Fruit fly (Drosophila melanogaster) whole organism, adult: ENCODE measurements around the gene CG9795.

ENCODE experiments used
- CG11617 ChIP-seq: fragments of 200-800 bp; sonication (Bioruptor generic); optimal IDR thresholded peaks from 2 replicates; lab custom pipeline; 2017; ENCODE audit warnings: mild to moderate bottlenecking, missing biosample characterization, missing genetic modification reagents, missing genetic modification characterization
- CG12768 ChIP-seq: fragments of 200-800 bp; sonication (Bioruptor generic); optimal IDR thresholded peaks from 2 replicates; lab custom pipeline; 2017; ENCODE audit warnings: missing biosample characterization, missing genetic modification characterization, mild to moderate bottlenecking, moderate library complexity, missing genetic modification reagents
- CG14711 ChIP-seq: fragments of 200-800 bp; sonication (Bioruptor generic); optimal IDR thresholded peaks from 2 replicates; lab custom pipeline; 2018; ENCODE audit warnings: missing biosample characterization, mild to moderate bottlenecking, missing genetic modification characterization, moderate library complexity
- CG1620 ChIP-seq: fragments of 200-800 bp; sonication (Bioruptor generic); optimal IDR thresholded peaks from 2 replicates; lab custom pipeline; 2016; ENCODE audit warnings: missing biosample characterization, missing genetic modification characterization
- CG33017 ChIP-seq: fragments of 200-800 bp; sonication (Bioruptor generic); optimal IDR thresholded peaks from 2 replicates; lab custom pipeline; 2018; ENCODE audit warnings: missing biosample characterization, mild to moderate bottlenecking, missing genetic modification characterization, moderate library complexity
- CG5204 ChIP-seq: fragments of 200-800 bp; sonication (Bioruptor generic); optimal IDR thresholded peaks from 2 replicates; lab custom pipeline; 2016; ENCODE audit warnings: missing biosample characterization, missing genetic modification characterization
- CG7045 ChIP-seq: fragments of 200-800 bp; sonication (Bioruptor generic); optimal IDR thresholded peaks from 2 replicates; lab custom pipeline; 2017; ENCODE audit warnings: missing biosample characterization, mild to moderate bottlenecking, missing genetic modification characterization
- CG7101 ChIP-seq: fragments of 200-800 bp; sonication (Bioruptor generic); optimal IDR thresholded peaks from 2 replicates; lab custom pipeline; 2018; ENCODE audit warnings: missing biosample characterization, mild to moderate bottlenecking, missing genetic modification characterization, moderate library complexity
- Clk ChIP-seq: fragments of 200-800 bp; sonication (Bioruptor generic); optimal IDR thresholded peaks from 2 replicates; lab custom pipeline; 2017; ENCODE audit warnings: missing biosample characterization, missing genetic modification characterization
- Crg-1 ChIP-seq: fragments of 200-800 bp; sonication (Bioruptor generic); optimal IDR thresholded peaks from 2 replicates; lab custom pipeline; 2016; ENCODE audit warnings: missing biosample characterization, missing genetic modification characterization
- Hr96 ChIP-seq: fragments of 200-800 bp; sonication (Bioruptor generic); optimal IDR thresholded peaks from 2 replicates; lab custom pipeline; 2016; ENCODE audit warnings: missing biosample characterization, missing genetic modification characterization
- Mnt ChIP-seq: fragments of 200-800 bp; sonication (Bioruptor generic); optimal IDR thresholded peaks from 2 replicates; lab custom pipeline; 2016; ENCODE audit warnings: missing biosample characterization, mild to moderate bottlenecking, missing genetic modification characterization
- bab1 ChIP-seq: fragments of 200-800 bp; sonication (Bioruptor generic); optimal IDR thresholded peaks from 3 replicates; lab custom pipeline; 2019; ENCODE audit warnings: missing biosample characterization, mild to moderate bottlenecking, missing genetic modification characterization, moderate library complexity
- cic ChIP-seq: fragments of 200-800 bp; sonication (Bioruptor generic); optimal IDR thresholded peaks from 2 replicates; lab custom pipeline; 2017; ENCODE audit warnings: missing biosample characterization, mild to moderate bottlenecking, missing genetic modification characterization, moderate library complexity
- cnc ChIP-seq, 2 experiments: fragments of >200 bp; optimal IDR thresholded peaks; 2 replicates each; lab custom pipeline; 2017
- kay ChIP-seq: fragments of 200-800 bp; sonication (Bioruptor generic); peaks from one replicate; lab custom pipeline; 2016; ENCODE audit warnings: missing biosample characterization, missing genetic modification characterization, borderline replicate concordance
- ovo ChIP-seq: fragments of 200-800 bp; sonication (Bioruptor generic); optimal IDR thresholded peaks from 2 replicates; lab custom pipeline; 2016; ENCODE audit warnings: missing biosample characterization, missing genetic modification characterization
- pad ChIP-seq: fragments of 200-800 bp; sonication (Bioruptor generic); optimal IDR thresholded peaks from 3 replicates; lab custom pipeline; 2017; ENCODE audit warnings: missing biosample characterization, missing genetic modification characterization, mild to moderate bottlenecking, moderate library complexity, missing genetic modification reagents
- tj ChIP-seq: fragments of 200-800 bp; sonication (Bioruptor generic); optimal IDR thresholded peaks from 3 replicates; lab custom pipeline; 2017; ENCODE audit warnings: missing biosample characterization, mild to moderate bottlenecking, missing genetic modification characterization, moderate library complexity
- toe ChIP-seq: fragments of 200-800 bp; sonication (Bioruptor generic); optimal IDR thresholded peaks from 2 replicates; lab custom pipeline; 2016; ENCODE audit warnings: missing biosample characterization, missing genetic modification characterization

Gene CG9795

DNA sequence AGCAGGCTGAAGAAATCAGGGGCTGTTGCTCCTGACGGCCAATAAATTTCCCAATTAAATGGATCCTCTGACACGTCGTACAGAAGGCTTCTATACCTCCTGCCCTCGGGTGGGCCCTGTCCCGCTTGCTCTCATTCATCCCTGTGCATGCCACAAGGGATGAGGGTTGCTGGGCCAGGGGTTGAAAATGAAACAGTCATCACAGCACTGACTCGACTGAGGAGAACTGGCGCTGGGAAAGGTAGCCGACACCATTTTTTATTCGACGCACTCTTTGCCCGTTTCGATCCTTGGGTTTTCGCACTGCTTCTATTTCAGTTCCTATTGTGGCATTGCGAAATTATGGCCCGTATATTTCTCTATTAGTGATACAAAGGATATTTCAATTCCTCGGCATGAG is 21.7 kb downstream of the CG9795 start:
- TF ChIP-seq toe (GFP tag; lab: Kevin White, UChicago), result no peak
- TF ChIP-seq CG14711 (tag; lab: Kevin White, UChicago), result no peak
- TF ChIP-seq pad (GFP tag; lab: Kevin White, UChicago), result no peak
- TF ChIP-seq Hr96, result no peak
- no peak for TF ChIP-seq cic (GFP tag; lab: Kevin White, UChicago)
- TF ChIP-seq kay (GFP tag; lab: Kevin White, UChicago), result no peak
- TF ChIP-seq bab1 (GFP tag; lab: Kevin White, UChicago), result no peak
- TF ChIP-seq Crg-1, result no peak
- no peak for TF ChIP-seq CG11617 (GFP tag; lab: Kevin White, UChicago)
- no peak for TF ChIP-seq cnc (optimal IDR thresholded peaks at IDR 0.05; lab: Kevin White, UChicago)
- no peak for TF ChIP-seq CG7101 (tag; lab: Kevin White, UChicago)
- no peak for TF ChIP-seq ovo
- TF ChIP-seq CG1620 (GFP tag; lab: Kevin White, UChicago), result no peak
- no peak for TF ChIP-seq Clk (GFP tag; lab: Kevin White, UChicago)
- no peak for TF ChIP-seq Mnt (GFP tag; lab: Kevin White, UChicago)
- TF ChIP-seq CG33017 (tag; lab: Kevin White, UChicago), result no peak
- no peak for TF ChIP-seq CG7045
- TF ChIP-seq CG5204 (GFP tag; lab: Kevin White, UChicago), result no peak
- no peak for TF ChIP-seq tj (GFP tag; lab: Kevin White, UChicago)
- no peak for TF ChIP-seq CG12768

DNA sequence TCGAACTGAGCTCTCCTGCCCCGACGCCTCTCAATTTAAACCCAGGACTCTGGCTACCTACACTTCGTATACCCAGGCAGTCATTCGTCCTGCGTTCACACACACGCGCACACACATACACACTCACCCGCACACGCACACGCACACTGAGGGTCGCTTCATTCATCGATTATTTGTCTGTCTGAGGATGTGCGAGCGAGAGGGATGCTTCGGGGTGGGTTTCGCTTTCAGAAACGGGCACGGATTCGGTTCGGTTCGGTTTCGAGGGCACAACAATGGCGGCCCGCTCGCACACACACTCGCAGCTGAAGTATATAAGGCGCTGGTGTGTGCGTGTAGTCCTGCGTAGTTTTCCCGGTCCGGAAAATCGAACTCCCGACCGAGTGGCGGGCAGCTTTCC is 27.2 kb downstream of the CG9795 start, which contains the start of gene hkb:
hkb (minus strand) TSS at position 11 of the 400 bp plus-strand sequence.
- no peak for TF ChIP-seq CG14711 (tag; lab: Kevin White, UChicago)
- no peak for TF ChIP-seq CG7101 (tag; lab: Kevin White, UChicago)
- no peak for TF ChIP-seq Mnt (GFP tag; lab: Kevin White, UChicago)
- no peak for TF ChIP-seq Clk (GFP tag; lab: Kevin White, UChicago)
- TF ChIP-seq CG33017 (tag; lab: Kevin White, UChicago), result no peak

DNA sequence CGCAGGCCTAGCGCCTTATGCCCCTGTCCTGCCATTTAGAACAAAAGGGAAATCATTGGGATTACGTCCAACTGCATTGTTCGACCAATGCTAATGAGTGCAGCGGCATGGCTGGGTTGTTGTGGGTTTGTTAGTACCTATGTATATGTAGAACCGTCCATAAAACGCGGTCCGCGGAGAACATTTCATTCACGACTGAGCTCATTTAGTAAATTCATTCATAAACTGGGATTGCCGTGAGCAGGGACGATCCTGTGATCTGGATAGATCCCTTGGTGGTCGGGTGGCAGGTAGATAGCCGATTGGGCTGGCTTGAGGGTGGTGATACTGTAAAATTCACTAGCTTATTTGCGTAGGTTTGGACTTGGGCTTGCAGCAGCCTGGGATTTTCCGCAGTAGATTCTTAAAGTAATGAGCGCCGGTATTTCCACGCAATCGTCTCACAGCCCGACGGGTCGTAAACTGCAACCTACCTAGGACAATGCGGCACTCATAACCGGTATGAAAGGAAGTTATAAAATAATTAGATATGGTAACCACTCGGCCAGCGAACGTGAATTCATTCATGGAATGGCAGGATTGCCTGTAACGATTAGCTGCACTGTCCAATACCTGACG is 28.8 kb downstream of the CG9795 start:
- TF ChIP-seq toe (GFP tag; lab: Kevin White, UChicago), result no peak
- TF ChIP-seq Clk (GFP tag; lab: Kevin White, UChicago), result no peak
- TF ChIP-seq CG5204 (GFP tag; lab: Kevin White, UChicago), result no peak

DNA sequence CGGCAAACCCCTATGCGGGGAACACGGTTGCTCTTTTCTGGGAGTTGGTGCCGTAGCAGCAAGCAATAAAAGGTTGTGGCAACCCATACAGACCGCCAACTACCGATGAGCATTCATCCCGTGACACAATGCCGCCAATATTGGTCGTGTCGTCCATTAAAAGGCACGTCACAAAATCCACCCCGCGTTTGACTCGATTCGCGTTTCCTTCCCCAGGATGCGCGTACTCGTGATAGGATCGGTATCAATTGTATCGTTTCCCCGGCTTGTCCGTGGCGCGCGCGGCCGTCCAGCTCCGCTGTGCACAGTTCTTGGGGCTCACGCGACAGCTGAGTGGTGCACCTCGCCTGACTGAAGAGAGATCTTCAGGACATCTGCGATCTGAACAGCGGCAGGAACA is 30.7 kb downstream of the CG9795 start:
- TF ChIP-seq tj (GFP tag; lab: Kevin White, UChicago) (no peak), bab1 (GFP tag; lab: Kevin White, UChicago) (no peak), CG14711 (tag; lab: Kevin White, UChicago) (no peak), CG7101 (tag; lab: Kevin White, UChicago) (no peak), Hr96 (no peak), Crg-1 (no peak), ovo (no peak)

DNA sequence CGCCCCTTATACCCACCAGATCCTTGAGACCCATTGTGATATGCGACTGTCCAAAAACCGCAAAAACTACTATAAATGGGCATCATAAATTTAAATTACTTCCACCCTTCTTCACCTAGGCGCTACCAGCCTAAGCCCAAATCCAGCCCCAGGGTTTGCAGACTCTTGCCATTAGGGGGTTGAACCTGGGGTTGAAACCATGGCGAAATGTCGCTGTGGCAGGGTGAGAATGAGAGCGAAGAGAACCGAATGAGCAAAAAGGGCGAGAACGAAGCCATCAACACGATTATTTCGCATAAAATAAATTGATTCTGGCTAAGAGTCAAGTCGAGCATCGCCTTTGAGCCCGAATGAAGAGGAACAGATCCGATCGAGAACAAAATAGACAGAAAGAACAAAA is 34.1 kb downstream of the CG9795 start:
- no peak for TF ChIP-seq Crg-1
- TF ChIP-seq Clk (GFP tag; lab: Kevin White, UChicago), result no peak
- no peak for TF ChIP-seq Mnt (GFP tag; lab: Kevin White, UChicago)

DNA sequence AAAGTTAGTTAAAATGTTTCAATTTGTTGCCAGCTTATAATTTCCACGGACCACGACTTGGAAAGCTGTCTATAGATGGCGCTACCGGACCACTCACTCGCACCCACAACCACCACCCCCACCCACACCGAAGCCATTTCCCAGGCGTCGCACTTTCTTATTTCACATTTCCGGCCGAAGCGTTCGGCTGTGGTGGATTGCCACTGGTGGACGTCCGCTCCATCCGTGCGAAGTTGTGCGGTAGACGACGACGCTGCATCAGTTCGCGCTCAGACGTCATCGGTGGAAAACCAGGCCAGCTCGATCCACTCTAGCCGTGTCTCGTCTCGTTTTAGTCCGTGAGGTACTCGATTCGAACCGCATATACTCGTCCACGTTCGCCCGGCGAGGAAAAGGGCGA is 40.1 kb downstream of the CG9795 start, which contains the start of gene CG1090:
CG1090 (plus strand) TSS at position 259 of the 400 bp plus-strand sequence.
- TF ChIP-seq CG12768 (peak; percentile 9), CG14711 (tag; lab: Kevin White, UChicago) (no peak), CG33017 (tag; lab: Kevin White, UChicago) (peak; percentile 7)

DNA sequence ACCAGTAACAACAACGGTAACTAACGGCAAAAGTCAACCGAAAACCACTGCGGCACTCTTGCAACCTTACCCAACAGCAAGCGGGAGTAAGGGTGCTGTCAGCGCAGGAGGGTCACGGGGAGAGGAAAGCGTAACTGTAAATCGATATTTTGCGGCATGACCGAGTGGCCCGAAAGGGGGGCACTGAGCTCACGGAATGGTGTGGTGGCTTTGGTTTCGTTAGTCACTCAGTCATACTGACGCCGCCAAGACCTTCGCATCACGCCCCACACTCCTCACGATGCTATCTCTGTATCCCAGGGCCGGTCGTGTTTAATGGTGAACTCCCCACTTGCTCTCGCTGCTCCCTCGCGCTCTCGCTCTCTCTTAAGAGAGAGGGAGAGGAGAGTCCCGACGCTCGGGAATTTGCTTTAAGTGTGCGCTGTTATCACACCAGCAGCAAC is 41.2 kb downstream of the CG9795 start:
- TF ChIP-seq CG33017 (tag; lab: Kevin White, UChicago) (peak; percentile 12), tj (GFP tag; lab: Kevin White, UChicago) (no peak), ovo (peak; percentile 8)

DNA sequence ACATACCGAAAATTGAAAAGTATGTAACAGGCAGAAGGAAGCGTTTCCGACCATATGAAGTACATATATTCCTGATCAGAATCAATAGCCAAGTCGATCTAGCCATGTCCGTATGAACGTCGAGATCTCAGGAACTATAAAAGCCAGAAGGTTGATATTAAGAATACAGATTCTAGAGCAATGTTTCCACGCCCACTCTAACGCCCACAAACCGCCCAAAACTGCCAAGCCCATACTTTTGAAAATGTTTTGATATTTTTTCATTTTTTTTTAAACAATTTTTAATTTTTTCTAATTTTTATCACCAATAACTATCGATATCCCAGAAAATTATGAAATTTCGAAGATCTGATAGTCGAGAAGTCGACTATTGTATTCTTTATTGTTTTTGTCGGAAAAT is 42.5 kb downstream of the CG9795 start:
- TF ChIP-seq kay (GFP tag; lab: Kevin White, UChicago) (no peak), CG14711 (tag; lab: Kevin White, UChicago) (no peak), cic (GFP tag; lab: Kevin White, UChicago) (no peak), CG1620 (GFP tag; lab: Kevin White, UChicago) (no peak), CG5204 (GFP tag; lab: Kevin White, UChicago) (no peak), cnc (optimal IDR thresholded peaks at IDR 0.05; lab: Kevin White, UChicago) (no peak), pad (GFP tag; lab: Kevin White, UChicago) (no peak), bab1 (GFP tag; lab: Kevin White, UChicago) (no peak), Mnt (GFP tag; lab: Kevin White, UChicago) (no peak), Clk (GFP tag; lab: Kevin White, UChicago) (no peak), CG11617 (GFP tag; lab: Kevin White, UChicago) (no peak), tj (GFP tag; lab: Kevin White, UChicago) (no peak), CG7045 (no peak), CG12768 (no peak), CG7101 (tag; lab: Kevin White, UChicago) (no peak), ovo (no peak), Hr96 (no peak), Crg-1 (no peak), CG33017 (tag; lab: Kevin White, UChicago) (no peak)
